Worm (Caenorhabditis elegans): ENCODE data around the gene ppfr-4.
"Not testable (repeated sequence)": the region's sequence is repeated elsewhere in the genome, so short reads cannot be mapped to it uniquely, and the experiment has no call there.

Gene ppfr-4

ce11 chrIII:2597753-2598152, 22.0 kb upstream of the ppfr-4 start, which contains the start of gene mdt-19:
Gene mdt-19, plus strand, starts transcription at chrIII:2598053.
- no peak for TF ChIP-seq mml-1 (tag; optimal IDR thresholded peaks at IDR 0.05)

- no peak for TF ChIP-seq R02D3.7 (tag; optimal IDR thresholded peaks at IDR 0.05)
- TF ChIP-seq unc-39 (tag; optimal IDR thresholded peaks at IDR 0.05): no peak
- TF ChIP-seq mdl-1 (tag; optimal IDR thresholded peaks at IDR 0.05): no peak
- no peak for TF ChIP-seq egl-5 (tag; optimal IDR thresholded peaks at IDR 0.05)
- TF ChIP-seq ama-1 (optimal IDR thresholded peaks at IDR 0.05): no peak
- TF ChIP-seq ztf-4 (tag; optimal IDR thresholded peaks at IDR 0.05): no peak
- TF ChIP-seq fos-1 (tag; optimal IDR thresholded peaks at IDR 0.05): no peak
- TF ChIP-seq ceh-9 (tag; optimal IDR thresholded peaks at IDR 0.05): no peak
- TF ChIP-seq elt-2 (tag; optimal IDR thresholded peaks at IDR 0.05): no peak
- TF ChIP-seq pha-4 (tag; optimal IDR thresholded peaks at IDR 0.05): no peak
- no peak for TF ChIP-seq pqm-1 (tag; optimal IDR thresholded peaks at IDR 0.05)
- no peak for TF ChIP-seq elt-3 (tag; optimal IDR thresholded peaks at IDR 0.05)
- no peak for TF ChIP-seq jun-1 (tag; optimal IDR thresholded peaks at IDR 0.05)
- no peak for TF ChIP-seq nhr-28 (tag; optimal IDR thresholded peaks at IDR 0.05)
- no peak for TF ChIP-seq ZK546.5 (tag; optimal IDR thresholded peaks at IDR 0.05)
- no peak for TF ChIP-seq ztf-11 (tag; optimal IDR thresholded peaks at IDR 0.05)
- no peak for TF ChIP-seq ceh-16 (tag; optimal IDR thresholded peaks at IDR 0.05)
- no peak for TF ChIP-seq hmg-11 (tag; optimal IDR thresholded peaks at IDR 0.05)
- no peak for TF ChIP-seq ceh-82 (tag; optimal IDR thresholded peaks at IDR 0.05)
Observed at ce11 chrIII:2598491-2599065, 21.2 kb upstream of the ppfr-4 start.

ce11 chrIII:2603671-2604070, 16.1 kb upstream of the ppfr-4 start, which contains the start of gene Y71H2B.11:
Gene Y71H2B.11, plus strand, starts transcription at chrIII:2603971.
- TF ChIP-seq ceh-16 (tag; optimal IDR thresholded peaks at IDR 0.05) (no peak), pqm-1 (tag; optimal IDR thresholded peaks at IDR 0.05) (no peak), nhr-43 (tag; optimal IDR thresholded peaks at IDR 0.05; ENCODE audit: poor library complexity, severe bottlenecking) (no peak), fkh-2 (tag; optimal IDR thresholded peaks at IDR 0.05) (no peak), tbx-2 (tag; optimal IDR thresholded peaks at IDR 0.05) (no peak), pha-4 (tag; optimal IDR thresholded peaks at IDR 0.05) (no peak), zag-1 (tag; optimal IDR thresholded peaks at IDR 0.05) (no peak)

ce11 chrIII:2607717-2608116, 12.0 kb upstream of the ppfr-4 start, which contains the start of gene Y71H2B.5:
Gene Y71H2B.5, plus strand, starts transcription at chrIII:2608017.
- not testable (repeated sequence) for TF ChIP-seq unc-39 (tag; optimal IDR thresholded peaks at IDR 0.05); ama-1 (optimal IDR thresholded peaks at IDR 0.05); egl-27 (tag; optimal IDR thresholded peaks at IDR 0.05)

ce11 chrIII:2616212-2616611, 3.5 kb upstream of the ppfr-4 start:
- TF ChIP-seq R02D3.7 (tag; optimal IDR thresholded peaks at IDR 0.05) (no peak), nhr-77 (tag; optimal IDR thresholded peaks at IDR 0.05) (no peak), elt-1 (tag; optimal IDR thresholded peaks at IDR 0.05) (no peak), ztf-4 (tag; optimal IDR thresholded peaks at IDR 0.05) (no peak), mdl-1 (tag; optimal IDR thresholded peaks at IDR 0.05) (no peak), fos-1 (tag; optimal IDR thresholded peaks at IDR 0.05) (no peak), elt-2 (tag; optimal IDR thresholded peaks at IDR 0.05) (no peak), lsy-12 (tag; optimal IDR thresholded peaks at IDR 0.05) (no peak), aly-2 (tag; optimal IDR thresholded peaks at IDR 0.05) (no peak), nfya-1 (tag; optimal IDR thresholded peaks at IDR 0.05; ENCODE audit: insufficient read depth) (no peak), sea-2 (GFP tag; optimal IDR thresholded peaks at IDR 0.05) (no peak)

ce11 chrIII:2618663-2619062, 1.1 kb upstream of the ppfr-4 start, which contains the start of gene Y71H2B.4:
Gene Y71H2B.4, plus strand, starts transcription at chrIII:2618963.
- TF ChIP-seq lin-39 (tag; optimal IDR thresholded peaks at IDR 0.05) (no peak), nfya-1 (tag; optimal IDR thresholded peaks at IDR 0.05; ENCODE audit: insufficient read depth) (no peak), nhr-25 (tag; optimal IDR thresholded peaks at IDR 0.05) (no peak), unc-39 (tag; optimal IDR thresholded peaks at IDR 0.05) (no peak), egl-27 (tag; optimal IDR thresholded peaks at IDR 0.05) (no peak), ztf-11 (tag; optimal IDR thresholded peaks at IDR 0.05) (no peak), tbx-2 (tag; optimal IDR thresholded peaks at IDR 0.05) (no peak), fkh-10 (GFP tag; optimal IDR thresholded peaks at IDR 0.05) (no peak), nhr-11 (tag; optimal IDR thresholded peaks at IDR 0.05) (no peak)
